Fruit fly (Drosophila melanogaster) whole organism: Measurements from ENCODE around the gene CG15211.
A peak's percentile ranks its signal among the peaks of the same experiment; 100 is the strongest.

Source experiments
- CG8478 ChIP-seq: fragments of >200 bp; optimal IDR thresholded peaks from 2 replicates; lab custom pipeline; 2018; ENCODE audit warnings: inconsistent platforms
- Dll ChIP-seq: fragments of >200 bp; optimal IDR thresholded peaks from 2 replicates; lab custom pipeline; 2017
- EcR ChIP-seq, 2 experiments: fragments of >200 bp; optimal IDR thresholded peaks; 2 replicates each; lab custom pipeline; 2017; ENCODE audit warnings: missing biosample characterization in 2 of 2, missing genetic modification characterization in 2 of 2, missing genetic modification reagents in 2 of 2
- pan ChIP-seq: fragments of >200 bp; optimal IDR thresholded peaks from 2 replicates; lab custom pipeline; 2017
- psq ChIP-seq: fragments of >200 bp; optimal IDR thresholded peaks from 2 replicates; lab custom pipeline; 2017
- usp ChIP-seq: fragments of >200 bp; optimal IDR thresholded peaks from 2 replicates; lab custom pipeline; 2017; ENCODE audit warnings: missing biosample characterization, missing genetic modification characterization, mixed read lengths

The CG15211 gene

DNA sequence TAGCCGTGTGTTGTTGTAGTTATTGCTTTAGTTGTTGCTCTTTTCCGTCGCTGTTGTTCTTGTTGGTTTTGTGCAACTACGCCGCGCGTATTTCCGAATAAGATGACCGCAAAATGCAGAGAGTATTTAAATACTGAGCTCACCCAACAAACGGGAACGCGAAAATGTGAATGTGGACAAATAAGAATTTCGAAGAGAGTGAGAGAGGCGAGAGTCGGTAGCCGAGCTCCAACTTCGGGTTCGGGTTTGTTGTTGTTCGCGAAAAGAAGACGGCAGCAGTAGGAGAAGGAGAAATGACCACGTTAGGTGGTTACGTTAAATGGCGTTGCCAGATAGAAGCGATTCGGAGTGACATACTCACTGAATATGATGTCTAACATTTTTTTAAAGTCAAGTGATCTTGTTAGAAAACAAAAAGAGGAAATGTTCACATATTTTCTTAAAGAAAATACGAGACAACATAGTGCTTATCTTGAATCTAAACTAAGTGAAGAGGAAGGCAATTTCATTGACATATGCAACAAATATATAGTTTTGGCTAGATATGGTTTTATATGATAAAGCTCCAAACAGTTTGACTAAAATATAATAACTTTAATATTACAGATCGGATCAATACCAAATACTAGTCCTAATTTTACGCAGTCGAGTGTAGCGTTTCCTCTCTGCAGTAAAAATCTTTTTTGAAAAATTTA lies 34.5 kb downstream of the CG15211 start:
- TF ChIP-seq EcR (GFP tag; optimal IDR thresholded peaks at IDR 0.05; lab: Kevin White, UChicago) (no peak), CG8478 (lab: Kevin White, UChicago) (no peak), Dll (peak; percentile 47), usp (GFP tag; lab: Kevin White, UChicago) (no peak)

DNA sequence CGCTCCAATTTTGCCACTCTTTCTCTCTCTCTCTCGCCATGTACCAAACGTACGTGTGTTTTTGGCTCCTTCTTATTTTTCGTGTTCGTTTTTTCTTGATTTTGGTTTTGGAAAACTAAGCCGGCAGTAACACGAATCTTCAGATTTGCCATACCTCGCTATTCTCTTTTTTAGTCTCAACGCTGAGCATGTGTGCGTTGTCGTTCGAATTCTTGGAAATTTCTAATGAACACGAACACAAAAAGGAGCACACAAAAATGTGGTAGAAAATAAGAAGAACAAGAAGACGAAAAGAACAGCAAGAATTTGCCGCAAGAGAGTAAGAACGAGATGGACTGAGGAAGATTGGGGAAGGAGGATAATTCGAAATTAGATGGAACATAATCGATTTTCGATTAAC lies 36.3 kb downstream of the CG15211 start:
- TF ChIP-seq CG8478 (lab: Kevin White, UChicago) (no peak), EcR (GFP tag; optimal IDR thresholded peaks at IDR 0.05; lab: Kevin White, UChicago) (no peak), usp (GFP tag; lab: Kevin White, UChicago) (no peak), pan (no peak), Dll (no peak)

DNA sequence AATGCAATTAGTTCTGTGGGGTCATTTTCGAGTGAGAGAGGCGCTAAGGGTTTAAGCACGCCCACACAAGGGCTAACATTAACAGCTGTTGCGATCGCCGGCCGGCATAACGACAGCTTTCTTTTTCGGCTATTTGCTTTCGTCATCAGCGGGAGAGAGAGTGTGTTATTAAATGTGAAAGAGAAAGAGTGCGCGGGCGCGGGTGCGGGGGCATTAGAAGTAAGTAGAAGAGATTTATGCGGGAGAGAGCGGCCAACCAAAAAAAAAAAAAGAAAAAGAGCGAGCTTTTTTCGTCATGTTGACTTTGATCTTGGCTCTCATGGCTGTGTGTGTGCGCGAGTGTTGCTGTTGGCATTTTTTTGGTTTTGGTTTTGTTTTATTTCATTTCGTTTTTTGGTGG lies 41.8 kb downstream of the CG15211 start:
- TF ChIP-seq Dll (peak; percentile 27), psq (lab: Kevin White, UChicago) (no peak), pan (no peak), EcR (GFP tag; optimal IDR thresholded peaks at IDR 0.05; lab: Kevin White, UChicago) (no peak), CG8478 (lab: Kevin White, UChicago) (no peak)

dm6 chrX:10814832-10815372 lies 42.6 kb downstream of the CG15211 start:
- TF ChIP-seq usp (GFP tag; lab: Kevin White, UChicago) (no peak), psq (lab: Kevin White, UChicago) (no peak), EcR (GFP tag; optimal IDR thresholded peaks at IDR 0.05; lab: Kevin White, UChicago) (no peak), pan (no peak), Dll (no peak), CG8478 (lab: Kevin White, UChicago) (no peak)

DNA sequence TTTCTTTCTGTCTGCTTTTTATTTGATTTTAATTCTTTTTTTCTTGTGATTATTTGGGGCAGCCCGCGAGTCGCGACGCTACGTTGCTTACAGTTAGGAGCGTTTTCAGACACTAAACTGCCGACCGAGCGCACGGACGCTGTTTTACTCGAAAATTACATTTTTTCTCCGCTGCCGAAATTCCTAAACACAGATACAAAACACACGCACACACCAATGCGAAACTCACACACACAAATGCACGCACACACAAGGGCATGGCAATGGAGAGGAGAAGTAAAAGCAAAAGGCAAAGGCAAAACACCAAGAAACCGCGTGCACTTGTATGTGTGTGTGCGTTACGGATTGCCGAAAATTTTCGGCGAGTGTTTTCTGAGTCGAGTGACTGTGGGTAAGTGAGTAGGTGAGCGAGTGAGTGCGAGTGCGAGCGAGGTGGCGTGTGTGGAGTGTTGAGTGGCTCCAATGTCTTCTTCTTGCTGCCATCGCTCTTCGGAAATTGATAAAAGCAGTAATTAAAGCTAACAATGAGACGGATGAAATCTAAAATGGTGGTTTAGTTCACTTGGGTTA lies 43.3 kb downstream of the CG15211 start:
- TF ChIP-seq usp (GFP tag; lab: Kevin White, UChicago) = no peak
- TF ChIP-seq Dll = peak; percentile 36
- TF ChIP-seq CG8478 (lab: Kevin White, UChicago) = peak; percentile 14

DNA sequence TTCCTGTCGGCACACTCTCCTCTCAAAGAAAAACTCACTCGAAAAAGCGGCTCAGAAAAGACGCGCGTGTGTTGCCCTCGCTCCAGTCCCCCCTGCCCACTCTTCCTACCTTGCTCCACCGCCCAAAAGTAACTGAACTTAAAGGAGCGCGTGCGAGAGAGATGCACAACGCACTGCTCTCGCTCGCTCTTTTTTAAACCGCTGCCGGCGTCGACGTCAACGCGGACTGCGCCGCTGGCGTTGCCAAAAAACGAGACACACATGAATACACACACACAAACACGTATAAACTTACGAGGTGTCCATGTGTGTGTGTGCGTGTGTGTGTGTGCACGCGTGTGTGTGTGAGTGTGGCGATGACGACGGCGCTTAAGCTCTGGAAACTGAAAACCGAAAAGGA lies 44.5 kb downstream of the CG15211 start:
- no peak for TF ChIP-seq psq (lab: Kevin White, UChicago)
- no peak for TF ChIP-seq pan
- no peak for TF ChIP-seq Dll
- TF ChIP-seq CG8478 (lab: Kevin White, UChicago) = peak; percentile 8

- TF ChIP-seq psq (lab: Kevin White, UChicago) (no peak), CG8478 (lab: Kevin White, UChicago) (no peak)
Observed at dm6 chrX:10820741-10821140, 48.4 kb downstream of the CG15211 start.

dm6 chrX:10822096-10822495 lies 49.8 kb downstream of the CG15211 start:
- TF ChIP-seq pan (no peak), Dll (no peak), CG8478 (lab: Kevin White, UChicago) (no peak), usp (GFP tag; lab: Kevin White, UChicago) (no peak), EcR (GFP tag; optimal IDR thresholded peaks at IDR 0.05; lab: Kevin White, UChicago) (no peak), psq (lab: Kevin White, UChicago) (no peak)

- TF ChIP-seq CG8478 (lab: Kevin White, UChicago) (no peak), Dll (no peak), psq (lab: Kevin White, UChicago) (no peak), EcR (GFP tag; optimal IDR thresholded peaks at IDR 0.05; lab: Kevin White, UChicago) (no peak), pan (no peak), usp (GFP tag; lab: Kevin White, UChicago) (no peak)
Observed at dm6 chrX:10822678-10823440, 50.5 kb downstream of the CG15211 start.

dm6 chrX:10823441-10823818 lies 51.1 kb downstream of the CG15211 start:
- TF ChIP-seq Dll (no peak), psq (lab: Kevin White, UChicago) (no peak), EcR (GFP tag; optimal IDR thresholded peaks at IDR 0.05; lab: Kevin White, UChicago) (no peak), CG8478 (lab: Kevin White, UChicago) (no peak), usp (GFP tag; lab: Kevin White, UChicago) (no peak), pan (no peak)

DNA sequence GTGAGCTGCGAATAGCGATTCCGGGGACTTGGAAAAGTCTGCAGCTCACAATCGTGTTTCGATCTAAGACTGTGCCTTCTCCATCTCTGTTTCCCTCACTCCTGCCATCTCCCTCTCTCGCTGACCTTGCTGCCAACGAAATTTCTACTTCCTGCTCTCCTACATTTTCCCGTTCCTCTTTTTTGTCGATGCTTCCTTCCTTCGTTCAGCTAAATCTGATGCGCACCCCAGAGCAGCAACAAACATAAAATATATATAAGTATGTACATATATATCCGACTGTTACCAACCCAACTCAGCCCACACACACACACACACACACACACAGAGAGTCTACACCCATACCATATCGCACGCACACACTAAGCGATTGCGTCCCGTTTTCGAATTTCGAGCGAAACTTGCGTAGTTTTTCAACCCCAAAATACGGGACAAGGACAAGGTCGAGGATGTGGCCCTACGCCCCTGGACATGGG lies 51.9 kb downstream of the CG15211 start, which contains the start of gene Imp:
Gene Imp (minus strand): TSS at position 51 of the 476 bp plus-strand sequence.
- no peak for TF ChIP-seq usp (GFP tag; lab: Kevin White, UChicago)
- no peak for TF ChIP-seq Dll
- no peak for TF ChIP-seq psq (lab: Kevin White, UChicago)
- TF ChIP-seq pan = no peak
